Worm (Caenorhabditis elegans) whole organism, mixed stage, embryonic: Measurements from ENCODE around the gene vab-7.
A peak's percentile ranks its signal among the peaks of the same experiment; 100 is the strongest.

Experiments used
- M03D4.4 ChIP-seq: sonication (generic microtip); optimal IDR thresholded peaks from 2 replicates; lab custom pipeline; 2017; ENCODE audit warnings: mild to moderate bottlenecking, missing genetic modification characterization, missing compliant biosample characterization
- blmp-1 ChIP-seq: fragments of 150-350 bp; optimal IDR thresholded peaks from 2 replicates; lab custom pipeline; 2014; ENCODE audit warnings: missing biosample characterization, missing genetic modification characterization
- ceh-39 ChIP-seq: fragments of 150-350 bp; optimal IDR thresholded peaks from 2 replicates; lab custom pipeline; 2014; ENCODE audit warnings: missing biosample characterization, missing genetic modification characterization
- ceh-83 ChIP-seq: fragments of 200-800 bp; sonication (Bioruptor generic); optimal IDR thresholded peaks from 2 replicates; lab custom pipeline; 2018; ENCODE audit warnings: mild to moderate bottlenecking, missing genetic modification characterization, missing compliant biosample characterization
- ces-1 ChIP-seq: fragments of 150-350 bp; optimal IDR thresholded peaks from 2 replicates; lab custom pipeline; 2014; ENCODE audit warnings: missing biosample characterization, missing genetic modification reagents, missing genetic modification characterization
- drap-1 ChIP-seq: fragments of 200-800 bp; sonication (Bioruptor generic); optimal IDR thresholded peaks from 3 replicates; lab custom pipeline; 2018; ENCODE audit warnings: mild to moderate bottlenecking, missing genetic modification characterization, missing compliant biosample characterization
- elt-1 ChIP-seq: sonication (generic microtip); optimal IDR thresholded peaks from 2 replicates; lab custom pipeline; 2017; ENCODE audit warnings: missing genetic modification characterization, mild to moderate bottlenecking, missing compliant biosample characterization, antibody characterized with exemption, moderate library complexity, borderline replicate concordance; ENCODE audit not compliant: insufficient read depth
- elt-3 ChIP-seq: fragments of 150-350 bp; optimal IDR thresholded peaks from 2 replicates; lab custom pipeline; 2014; ENCODE audit warnings: missing biosample characterization, missing genetic modification characterization
- flh-1 ChIP-seq: fragments of 200-800 bp; sonication (Bioruptor generic); optimal IDR thresholded peaks from 2 replicates; lab custom pipeline; 2018; ENCODE audit warnings: mild to moderate bottlenecking, missing genetic modification characterization, moderate library complexity, missing compliant biosample characterization
- ham-2 ChIP-seq: fragments of 200-800 bp; sonication (Bioruptor generic); optimal IDR thresholded peaks from 2 replicates; lab custom pipeline; 2018; ENCODE audit warnings: mild to moderate bottlenecking, missing genetic modification characterization, missing compliant biosample characterization
- hlh-1 ChIP-seq: fragments of 150-350 bp; optimal IDR thresholded peaks from 2 replicates; lab custom pipeline; 2014; ENCODE audit warnings: missing biosample characterization, missing genetic modification reagents, missing genetic modification characterization
- lin-13 ChIP-seq: fragments of 150-350 bp; optimal IDR thresholded peaks from 2 replicates; lab custom pipeline; 2014; ENCODE audit warnings: missing biosample characterization, missing genetic modification characterization
- lin-32 ChIP-seq: fragments of 200-800 bp; sonication (Bioruptor generic); optimal IDR thresholded peaks from 2 replicates; lab custom pipeline; 2018; ENCODE audit warnings: mild to moderate bottlenecking, missing genetic modification characterization, missing compliant biosample characterization
- lsy-2 ChIP-seq: fragments of 150-350 bp; optimal IDR thresholded peaks from 2 replicates; lab custom pipeline; 2014; ENCODE audit warnings: missing biosample characterization, missing genetic modification characterization
- mab-5 ChIP-seq: fragments of 150-350 bp; optimal IDR thresholded peaks from 2 replicates; lab custom pipeline; 2014; ENCODE audit warnings: missing biosample characterization, missing genetic modification characterization
- mep-1 ChIP-seq: fragments of 150-350 bp; optimal IDR thresholded peaks from 2 replicates; lab custom pipeline; 2017; ENCODE audit warnings: missing biosample characterization, missing genetic modification reagents, missing genetic modification characterization, inconsistent platforms
- mls-2 ChIP-seq: sonication (generic microtip); optimal IDR thresholded peaks from 2 replicates; lab custom pipeline; 2016; ENCODE audit warnings: mild to moderate bottlenecking, missing genetic modification characterization, moderate library complexity, missing compliant biosample characterization
- nhr-12 ChIP-seq: fragments of 150-350 bp; optimal IDR thresholded peaks from 2 replicates; lab custom pipeline; 2014; ENCODE audit warnings: missing biosample characterization, missing genetic modification characterization
- nhr-2 ChIP-seq: fragments of 150-350 bp; optimal IDR thresholded peaks from 2 replicates; lab custom pipeline; 2014; ENCODE audit warnings: missing biosample characterization, missing genetic modification characterization
- nhr-237 ChIP-seq: fragments of 150-350 bp; optimal IDR thresholded peaks from 2 replicates; lab custom pipeline; 2014; ENCODE audit warnings: missing biosample characterization, missing genetic modification characterization
- nhr-76 ChIP-seq: sonication (generic microtip); optimal IDR thresholded peaks from 2 replicates; lab custom pipeline; 2017; ENCODE audit warnings: missing biosample characterization, missing genetic modification characterization
- pha-4 ChIP-seq: fragments of 150-350 bp; optimal IDR thresholded peaks from 2 replicates; lab custom pipeline; 2018; ENCODE audit warnings: missing biosample characterization, missing genetic modification reagents, missing genetic modification characterization
- sem-2 ChIP-seq: fragments of 200-800 bp; sonication (Bioruptor generic); optimal IDR thresholded peaks from 2 replicates; lab custom pipeline; 2018; ENCODE audit warnings: mild to moderate bottlenecking, missing genetic modification characterization, missing compliant biosample characterization
- snpc-4 ChIP-seq: fragments of 150-350 bp; optimal IDR thresholded peaks from 2 replicates; lab custom pipeline; 2014; ENCODE audit warnings: missing biosample characterization, missing genetic modification characterization
- sptf-1 ChIP-seq: sonication (generic microtip); optimal IDR thresholded peaks from 2 replicates; lab custom pipeline; 2017; ENCODE audit warnings: mild to moderate bottlenecking, missing genetic modification characterization, moderate library complexity, missing compliant biosample characterization
- tbx-8 ChIP-seq: fragments of 200-800 bp; sonication (Bioruptor generic); optimal IDR thresholded peaks from 2 replicates; lab custom pipeline; 2018; ENCODE audit warnings: mild to moderate bottlenecking, missing genetic modification characterization, moderate library complexity, missing compliant biosample characterization
- unc-120 ChIP-seq: sonication (generic microtip); optimal IDR thresholded peaks from 2 replicates; lab custom pipeline; 2017; ENCODE audit warnings: missing genetic modification characterization, missing compliant biosample characterization; ENCODE audit not compliant: poor library complexity, severe bottlenecking
- unc-39 ChIP-seq: fragments of 150-350 bp; optimal IDR thresholded peaks from 2 replicates; lab custom pipeline; 2014; ENCODE audit warnings: missing biosample characterization, missing genetic modification characterization
- unc-62 ChIP-seq: fragments of 150-350 bp; optimal IDR thresholded peaks from 2 replicates; lab custom pipeline; 2014; ENCODE audit warnings: missing biosample characterization, missing genetic modification reagents, missing genetic modification characterization
- zip-8 ChIP-seq: fragments of 150-350 bp; optimal IDR thresholded peaks from 2 replicates; lab custom pipeline; 2014; ENCODE audit warnings: missing biosample characterization, missing genetic modification characterization
- ztf-11 ChIP-seq: fragments of 150-350 bp; optimal IDR thresholded peaks from 2 replicates; lab custom pipeline; 2014; ENCODE audit warnings: missing biosample characterization, missing genetic modification characterization

Gene vab-7

ce11 chrIII:10921474-10921873 lies 1.3 kb downstream of the vab-7 start:
- TF ChIP-seq nhr-76 (tag; lab: Kevin White, UChicago) (no peak), M03D4.4 (no peak), sem-2 (GFP tag; lab: Kevin White, UChicago) (no peak), tbx-8 (GFP tag; lab: Kevin White, UChicago) (no peak), ham-2 (GFP tag; lab: Kevin White, UChicago) (no peak), ceh-83 (no peak), nhr-12 (tag; lab: Kevin White, UChicago) (no peak), zip-8 (tag; lab: Kevin White, UChicago) (no peak), elt-1 (no peak)

DNA sequence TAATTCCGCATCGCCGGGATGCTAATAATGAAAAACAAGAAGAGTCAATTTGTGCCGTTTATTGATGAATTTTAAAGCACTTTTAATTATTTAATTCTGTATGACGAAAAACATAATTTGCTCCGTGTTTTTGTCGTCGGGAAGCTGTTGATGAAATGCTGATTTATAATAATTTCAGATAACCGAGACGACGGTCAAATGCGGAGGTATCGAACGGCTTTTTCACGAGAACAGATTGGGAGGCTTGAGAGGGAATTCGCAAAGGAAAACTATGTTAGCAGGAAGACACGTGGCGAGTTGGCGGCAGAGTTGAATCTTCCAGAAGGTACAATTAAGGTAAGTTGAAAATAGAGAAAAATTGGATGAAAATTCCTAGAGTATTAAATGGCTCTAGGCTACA lies 3.4 kb downstream of the vab-7 start:
- no peak for TF ChIP-seq unc-39 (tag; lab: Kevin White, UChicago)
- no peak for TF ChIP-seq snpc-4 (tag; lab: Kevin White, UChicago)
- no peak for TF ChIP-seq lin-32 (GFP tag; lab: Kevin White, UChicago)
- TF ChIP-seq drap-1 (GFP tag; lab: Kevin White, UChicago): no peak
- TF ChIP-seq hlh-1 (tag; lab: Kevin White, UChicago): no peak
- no peak for TF ChIP-seq tbx-8 (GFP tag; lab: Kevin White, UChicago)
- no peak for TF ChIP-seq mls-2 (tag; lab: Kevin White, UChicago)
- no peak for TF ChIP-seq elt-1
- no peak for TF ChIP-seq lin-13 (tag; lab: Kevin White, UChicago)
- TF ChIP-seq ztf-11 (tag; lab: Kevin White, UChicago): no peak
- no peak for TF ChIP-seq nhr-76 (tag; lab: Kevin White, UChicago)
- no peak for TF ChIP-seq unc-62
- no peak for TF ChIP-seq sem-2 (GFP tag; lab: Kevin White, UChicago)
- TF ChIP-seq mab-5 (tag; lab: Kevin White, UChicago): no peak
- TF ChIP-seq nhr-237 (tag; lab: Kevin White, UChicago): no peak
- TF ChIP-seq sptf-1 (tag; lab: Kevin White, UChicago): no peak
- no peak for TF ChIP-seq ces-1 (GFP tag; lab: Kevin White, UChicago)

- TF ChIP-seq lsy-2 (peak; percentile 2), unc-120 (tag; lab: Kevin White, UChicago) (peak; percentile 60), hlh-1 (tag; lab: Kevin White, UChicago) (peak; percentile 49), M03D4.4 (no peak), sptf-1 (tag; lab: Kevin White, UChicago) (no peak), pha-4 (tag; lab: Kevin White, UChicago) (peak; percentile 30), lin-13 (tag; lab: Kevin White, UChicago) (peak; percentile 48), ztf-11 (tag; lab: Kevin White, UChicago) (no peak)
- TF ChIP-seq, all 35 proteins: peak for 5
Observed at ce11 chrIII:10930850-10931249, 10.7 kb downstream of the vab-7 start, which contains the start of gene M142.5. Gene M142.5, plus strand, starts transcription at chrIII:10931201.

- TF ChIP-seq blmp-1 (tag; lab: Kevin White, UChicago) (no peak), ztf-11 (tag; lab: Kevin White, UChicago) (no peak), mep-1 (no peak), mls-2 (tag; lab: Kevin White, UChicago) (no peak), unc-120 (tag; lab: Kevin White, UChicago) (no peak), flh-1 (GFP tag; lab: Kevin White, UChicago) (no peak), ham-2 (GFP tag; lab: Kevin White, UChicago) (no peak), nhr-2 (tag; lab: Kevin White, UChicago) (no peak), drap-1 (GFP tag; lab: Kevin White, UChicago) (no peak), unc-39 (tag; lab: Kevin White, UChicago) (no peak), mab-5 (tag; lab: Kevin White, UChicago) (no peak), ceh-83 (no peak), ces-1 (GFP tag; lab: Kevin White, UChicago) (no peak), elt-3 (tag; lab: Kevin White, UChicago) (no peak), sptf-1 (tag; lab: Kevin White, UChicago) (no peak), ceh-39 (tag; lab: Kevin White, UChicago) (no peak)
- TF ChIP-seq, all 35 proteins: peak for 0
Observed at ce11 chrIII:10933331-10933730, 13.2 kb downstream of the vab-7 start, which contains the start of gene M142.8. Gene M142.8, plus strand, starts transcription at chrIII:10933631.

DNA sequence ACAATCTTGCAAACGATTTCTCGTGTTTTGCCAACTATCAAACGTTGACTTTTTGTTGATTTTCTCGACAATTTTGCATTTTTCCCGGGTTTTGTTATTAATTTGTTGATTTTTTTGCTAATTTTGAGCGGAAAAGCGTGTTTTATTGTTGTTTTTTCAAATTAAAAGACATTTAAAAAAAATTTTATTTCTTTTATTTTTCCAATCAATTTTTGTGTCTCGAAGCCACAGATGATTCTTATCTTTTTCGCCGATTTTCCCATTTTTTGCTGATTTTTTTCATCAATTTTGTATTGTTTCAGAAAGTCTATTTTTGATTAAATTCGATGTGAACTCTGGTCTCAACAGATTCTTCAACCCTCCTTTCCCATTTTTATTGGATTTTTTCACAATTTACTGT lies 15.8 kb downstream of the vab-7 start, which contains the start of gene rle-1:
rle-1 (plus strand) TSS at position 301 of the 400 bp plus-strand sequence.
- TF ChIP-seq ceh-39 (tag; lab: Kevin White, UChicago): no peak
- TF ChIP-seq zip-8 (tag; lab: Kevin White, UChicago): no peak
- no peak for TF ChIP-seq nhr-237 (tag; lab: Kevin White, UChicago)
- TF ChIP-seq ces-1 (GFP tag; lab: Kevin White, UChicago): no peak
- no peak for TF ChIP-seq unc-39 (tag; lab: Kevin White, UChicago)
- no peak for TF ChIP-seq lsy-2
- TF ChIP-seq ham-2 (GFP tag; lab: Kevin White, UChicago): no peak
- no peak for TF ChIP-seq unc-62
- TF ChIP-seq flh-1 (GFP tag; lab: Kevin White, UChicago): no peak
- TF ChIP-seq elt-1: no peak
